Fruit fly (Drosophila melanogaster): Measurements from ENCODE around the gene SPE.
A peak's percentile ranks its signal among the peaks of the same experiment; 100 is the strongest.

SPE gene

DNA sequence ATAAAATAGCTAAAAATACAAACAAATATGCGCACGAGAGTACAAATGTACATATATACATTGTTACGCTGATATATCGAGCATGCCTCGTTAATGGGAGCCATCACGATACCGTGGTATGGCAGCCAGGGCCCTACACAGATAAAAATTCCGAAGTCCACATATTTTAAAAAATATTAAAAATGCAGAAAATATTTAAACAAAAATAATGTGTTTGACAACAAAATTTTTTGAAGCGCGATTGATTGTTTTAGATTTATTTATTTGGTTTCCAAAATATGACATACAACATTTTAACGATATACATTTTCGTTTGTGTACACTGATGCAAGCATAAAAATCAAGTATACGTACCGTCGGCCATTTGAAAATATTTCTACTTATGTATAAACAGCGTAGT is 40.7 kb downstream of the SPE start:
- TF ChIP-seq Eip78C (GFP tag) (peak; percentile 93), CG6163 (GFP tag; IDR thresholded peaks at IDR 0.05) (peak; percentile 78), CG3032 (tag; optimal IDR thresholded peaks at IDR 0.05) (peak; percentile 54), vri (GFP tag; optimal IDR thresholded peaks at IDR 0.05) (peak; percentile 50), Gug (GFP tag; IDR thresholded peaks at IDR 0.05) (peak; percentile 81), Met (GFP tag; optimal IDR thresholded peaks at IDR 0.05) (peak; percentile 68), CG4318 (GFP tag; optimal IDR thresholded peaks at IDR 0.05) (peak; percentile 33), CG9139 (GFP tag; optimal IDR thresholded peaks at IDR 0.05) (no peak), CG32006 (GFP tag; optimal IDR thresholded peaks at IDR 0.05) (peak; percentile 84), esn (GFP tag; optimal IDR thresholded peaks at IDR 0.05) (peak; percentile 78), CG15336 (GFP tag; IDR thresholded peaks at IDR 0.05) (peak; percentile 85), Hr38 (GFP tag; optimal IDR thresholded peaks at IDR 0.05) (no peak), CG1621 (tag; optimal IDR thresholded peaks at IDR 0.05) (peak; percentile 16), net (GFP tag; optimal IDR thresholded peaks at IDR 0.05) (peak; percentile 79), lz (GFP tag; optimal IDR thresholded peaks at IDR 0.05) (peak; percentile 59), CG34406 (GFP tag; optimal IDR thresholded peaks at IDR 0.05) (peak; percentile 61), fd59A (GFP tag; optimal IDR thresholded peaks at IDR 0.05) (peak; percentile 20), CG11902 (GFP tag; optimal IDR thresholded peaks at IDR 0.05) (peak; percentile 33), Blimp-1 (GFP tag; optimal IDR thresholded peaks at IDR 0.05) (no peak), Eip93F (GFP tag; optimal IDR thresholded peaks at IDR 0.05) (no peak), pdm3 (GFP tag; optimal IDR thresholded peaks at IDR 0.05) (peak; percentile 74), CG11294 (GFP tag; IDR thresholded peaks at IDR 0.05) (peak; percentile 70), salr (GFP tag; optimal IDR thresholded peaks at IDR 0.05) (peak in 1 of 2 experiments; percentile 70), cyc (GFP tag; optimal IDR thresholded peaks at IDR 0.05) (peak; percentile 52), Lpt (GFP tag; optimal IDR thresholded peaks at IDR 0.05) (peak; percentile 47), CG8119 (GFP tag; IDR thresholded peaks at IDR 0.05) (peak; percentile 82), CG31627 (GFP tag; optimal IDR thresholded peaks at IDR 0.05) (peak; percentile 58), CG8319 (GFP tag; optimal IDR thresholded peaks at IDR 0.05) (peak; percentile 43), Sox14 (GFP tag; optimal IDR thresholded peaks at IDR 0.05) (peak; percentile 66), CG10669 (GFP tag; optimal IDR thresholded peaks at IDR 0.05) (peak; percentile 55), fd85E (GFP tag; optimal IDR thresholded peaks at IDR 0.05) (peak; percentile 20), ss (GFP tag; optimal IDR thresholded peaks at IDR 0.05) (peak in 1 of 2 experiments; percentile 49), CG7368 (GFP tag; optimal IDR thresholded peaks at IDR 0.05) (peak; percentile 46), Smox (GFP tag; optimal IDR thresholded peaks at IDR 0.05) (peak; percentile 65), svp (GFP tag) (peak; percentile 84), dac (GFP tag; optimal IDR thresholded peaks at IDR 0.05) (peak; percentile 8), Hr39 (GFP tag; optimal IDR thresholded peaks at IDR 0.05) (peak; percentile 65), Hr4 (GFP tag; optimal IDR thresholded peaks at IDR 0.05) (peak; percentile 80), CG6276 (GFP tag; optimal IDR thresholded peaks at IDR 0.05) (peak; percentile 75), fkh (GFP tag; optimal IDR thresholded peaks at IDR 0.05) (peak; percentile 54), Eip75B (GFP tag; optimal IDR thresholded peaks at IDR 0.05) (peak; percentile 67), Ets21C (GFP tag; optimal IDR thresholded peaks at IDR 0.05) (peak; percentile 29), dsx (GFP tag; optimal IDR thresholded peaks at IDR 0.05; ENCODE audit: poor library complexity, severe bottlenecking) (peak; percentile 47), CG16779 (tag; optimal IDR thresholded peaks at IDR 0.05) (peak; percentile 4), CG11762 (GFP tag; optimal IDR thresholded peaks at IDR 0.05; ENCODE audit: insufficient read depth) (peak; percentile 5), CG6808 (GFP tag; optimal IDR thresholded peaks at IDR 0.05) (peak; percentile 61), topi (GFP tag; optimal IDR thresholded peaks at IDR 0.05) (peak; percentile 62), OdsH (GFP tag; optimal IDR thresholded peaks at IDR 0.05) (peak; percentile 76), acj6 (GFP tag; optimal IDR thresholded peaks at IDR 0.05) (peak; percentile 63), CG6792 (GFP tag; optimal IDR thresholded peaks at IDR 0.05) (peak; percentile 61), CG8632 (GFP tag; optimal IDR thresholded peaks at IDR 0.05) (peak; percentile 53), spab (GFP tag; optimal IDR thresholded peaks at IDR 0.05) (peak; percentile 23)

Data from whole organism, prepupa.